Fruit fly (Drosophila melanogaster) whole organism, embryonic: Measurements from ENCODE around the gene IFT43.

ENCODE experiments used
- Ada2b ChIP-seq: fragments of 200-800 bp; sonication (Bioruptor generic); IDR thresholded peaks from 2 replicates; pipeline ENCODE4 v1.3.6; 2022; ENCODE audit warnings: missing biosample characterization, missing genetic modification characterization
- Atf-2 ChIP-seq: fragments of 200-800 bp; sonication (Bioruptor generic); optimal IDR thresholded peaks from 2 replicates; lab custom pipeline; 2016; ENCODE audit warnings: missing biosample characterization, missing genetic modification characterization
- CG11247 ChIP-seq: fragments of 200-800 bp; sonication (Bioruptor generic); IDR thresholded peaks from 2 replicates; pipeline ENCODE4 v1.3.6; 2022; ENCODE audit warnings: missing biosample characterization, missing genetic modification characterization
- CG12391 ChIP-seq: fragments of 200-800 bp; sonication (Bioruptor generic); optimal IDR thresholded peaks from 3 replicates; lab custom pipeline; 2018; ENCODE audit warnings: missing biosample characterization, mild to moderate bottlenecking, missing genetic modification characterization, moderate library complexity
- CG12659 ChIP-seq: fragments of 200-800 bp; sonication (Bioruptor generic); optimal IDR thresholded peaks from 3 replicates; lab custom pipeline; 2017; ENCODE audit warnings: mild to moderate bottlenecking, missing biosample characterization, missing genetic modification reagents, missing genetic modification characterization
- CG13624 ChIP-seq: fragments of 200-800 bp; sonication (Bioruptor generic); optimal IDR thresholded peaks from 2 replicates; lab custom pipeline; 2016; ENCODE audit warnings: missing biosample characterization, missing genetic modification characterization
- CG14667 ChIP-seq: fragments of 200-800 bp; sonication (Bioruptor generic); IDR thresholded peaks from 2 replicates; pipeline ENCODE4 v1.3.6; 2022; ENCODE audit warnings: missing biosample characterization, missing genetic modification characterization
- CG16779 ChIP-seq: fragments of 200-800 bp; sonication (Bioruptor generic); IDR thresholded peaks from 2 replicates; pipeline ENCODE4 v1.3.6; 2022; ENCODE audit warnings: missing biosample characterization, missing genetic modification characterization
- CG17328 ChIP-seq: fragments of 200-800 bp; sonication (Bioruptor generic); IDR thresholded peaks from 2 replicates; pipeline ENCODE4 v1.3.6; 2022; ENCODE audit warnings: missing biosample characterization, missing genetic modification characterization
- CG17361 ChIP-seq: fragments of 200-800 bp; sonication (Bioruptor generic); IDR thresholded peaks from 3 replicates; pipeline ENCODE4 v1.3.6; 2022; ENCODE audit warnings: missing biosample characterization, missing genetic modification characterization
- CG18262 ChIP-seq: fragments of 200-800 bp; optimal IDR thresholded peaks from 3 replicates; lab custom pipeline; 2019; ENCODE audit warnings: missing biosample characterization, mild to moderate bottlenecking, missing genetic modification characterization, moderate library complexity
- CG18764 ChIP-seq: fragments of 200-800 bp; sonication (Bioruptor generic); optimal IDR thresholded peaks from 3 replicates; lab custom pipeline; 2016; ENCODE audit warnings: missing biosample characterization, missing genetic modification characterization
- CG30020 ChIP-seq: fragments of 200-800 bp; optimal IDR thresholded peaks from 2 replicates; lab custom pipeline; 2019; ENCODE audit warnings: missing biosample characterization, mild to moderate bottlenecking, missing genetic modification characterization, moderate library complexity
- CG3281 ChIP-seq: fragments of 200-800 bp; sonication (Bioruptor generic); optimal IDR thresholded peaks from 3 replicates; lab custom pipeline; 2017; ENCODE audit warnings: missing biosample characterization, mild to moderate bottlenecking, missing genetic modification characterization
- CG33213 ChIP-seq: fragments of 200-800 bp; sonication (Bioruptor generic); optimal IDR thresholded peaks from 3 replicates; lab custom pipeline; 2016; ENCODE audit warnings: missing biosample characterization, missing genetic modification characterization
- CG42726 ChIP-seq: fragments of 200-800 bp; sonication (Bioruptor generic); IDR thresholded peaks from 2 replicates; pipeline ENCODE4 v1.3.6; 2022; ENCODE audit warnings: missing biosample characterization, missing genetic modification characterization; ENCODE audit not compliant: partially characterized antibody
- CG4328 ChIP-seq: fragments of 200-800 bp; sonication (Bioruptor generic); optimal IDR thresholded peaks from 3 replicates; lab custom pipeline; 2017; ENCODE audit warnings: missing biosample characterization, missing genetic modification reagents, missing genetic modification characterization
- CG4617 ChIP-seq: fragments of 200-800 bp; sonication (Bioruptor generic); optimal IDR thresholded peaks from 3 replicates; lab custom pipeline; 2016; ENCODE audit warnings: missing biosample characterization, missing genetic modification characterization, borderline replicate concordance
- CG5180 ChIP-seq: fragments of 200-800 bp; sonication (Bioruptor generic); optimal IDR thresholded peaks from 3 replicates; lab custom pipeline; 2017; ENCODE audit warnings: missing biosample characterization, missing genetic modification characterization, mild to moderate bottlenecking, moderate library complexity, missing genetic modification reagents
- CG6175 ChIP-seq: fragments of 200-800 bp; sonication (Bioruptor generic); IDR thresholded peaks from 3 replicates; pipeline ENCODE4 v1.3.6; 2022; ENCODE audit warnings: missing biosample characterization, missing genetic modification characterization
- CG7839 ChIP-seq: fragments of 200-800 bp; sonication (Bioruptor generic); optimal IDR thresholded peaks from 3 replicates; lab custom pipeline; 2018; ENCODE audit warnings: missing biosample characterization, mild to moderate bottlenecking, missing genetic modification characterization, moderate library complexity
- Elba2 ChIP-seq: fragments of 200-800 bp; sonication (Bioruptor generic); optimal IDR thresholded peaks from 3 replicates; lab custom pipeline; 2016; ENCODE audit warnings: missing biosample characterization, missing genetic modification characterization
- Gsc ChIP-seq: fragments of 200-800 bp; sonication (Bioruptor generic); IDR thresholded peaks from 2 replicates; pipeline ENCODE4 v1.3.6; 2022; ENCODE audit warnings: missing biosample characterization, missing genetic modification characterization
- Gug ChIP-seq: fragments of 200-800 bp; sonication (Bioruptor generic); IDR thresholded peaks from 4 replicates; pipeline ENCODE4 v1.3.6; 2022; ENCODE audit warnings: missing biosample characterization, missing genetic modification characterization
- Hmr ChIP-seq: fragments of 200-800 bp; sonication (Bioruptor generic); optimal IDR thresholded peaks from 3 replicates; lab custom pipeline; 2017; ENCODE audit warnings: mild to moderate bottlenecking, missing biosample characterization, missing genetic modification reagents, missing genetic modification characterization
- Hr3 ChIP-seq: fragments of 200-800 bp; sonication (Bioruptor generic); optimal IDR thresholded peaks from 3 replicates; lab custom pipeline; 2016; ENCODE audit warnings: missing biosample characterization, missing genetic modification characterization
- Kr ChIP-seq: fragments of 200-800 bp; sonication (Bioruptor generic); optimal IDR thresholded peaks from 2 replicates; lab custom pipeline; 2017; ENCODE audit warnings: missing biosample characterization, mild to moderate bottlenecking, missing genetic modification characterization
- Mad ChIP-seq: fragments of 200-800 bp; sonication (Bioruptor generic); optimal IDR thresholded peaks from 2 replicates; lab custom pipeline; 2016; ENCODE audit warnings: missing biosample characterization, missing genetic modification characterization
- Max ChIP-seq: fragments of 200-800 bp; sonication (Bioruptor generic); optimal IDR thresholded peaks from 2 replicates; lab custom pipeline; 2016; ENCODE audit warnings: missing biosample characterization, mild to moderate bottlenecking, missing genetic modification characterization
- Med ChIP-seq: fragments of 200-800 bp; sonication (Bioruptor generic); peaks from one replicate; lab custom pipeline; 2016; ENCODE audit warnings: missing biosample characterization, missing genetic modification characterization, mild to moderate bottlenecking, inconsistent platforms, moderate library complexity
- Meics ChIP-seq: fragments of 200-800 bp; sonication (Bioruptor generic); optimal IDR thresholded peaks from 2 replicates; lab custom pipeline; 2017; ENCODE audit warnings: missing biosample characterization, mild to moderate bottlenecking, missing genetic modification characterization
- Nf-YB ChIP-seq: fragments of 200-800 bp; sonication (Bioruptor generic); optimal IDR thresholded peaks from 3 replicates; lab custom pipeline; 2019; ENCODE audit warnings: missing biosample characterization, mild to moderate bottlenecking, missing genetic modification characterization, moderate library complexity
- Rx ChIP-seq: fragments of 200-800 bp; sonication (Bioruptor generic); IDR thresholded peaks from 2 replicates; pipeline ENCODE4 v1.3.6; 2022; ENCODE audit warnings: missing biosample characterization, missing genetic modification characterization
- Scr ChIP-seq: fragments of 200-800 bp; sonication (Bioruptor generic); IDR thresholded peaks from 2 replicates; pipeline ENCODE4 v1.3.6; 2022; ENCODE audit warnings: missing biosample characterization, missing genetic modification characterization; ENCODE audit not compliant: partially characterized antibody
- Tbp ChIP-seq: fragments of >200 bp; optimal IDR thresholded peaks from 2 replicates; lab custom pipeline; 2018; ENCODE audit warnings: missing biosample characterization, missing genetic modification characterization
- Usf ChIP-seq: fragments of 200-800 bp; sonication (Bioruptor generic); optimal IDR thresholded peaks from 2 replicates; lab custom pipeline; 2017; ENCODE audit warnings: missing genotype, missing biosample characterization, missing genetic modification characterization
- bcd ChIP-seq: fragments of 200-800 bp; sonication (Bioruptor generic); optimal IDR thresholded peaks from 2 replicates; lab custom pipeline; 2017; ENCODE audit warnings: missing biosample characterization, mild to moderate bottlenecking, missing genetic modification characterization
- br ChIP-seq: fragments of >200 bp; optimal IDR thresholded peaks from 2 replicates; lab custom pipeline; 2017
- chinmo ChIP-seq: fragments of 200-800 bp; sonication (Bioruptor generic); IDR thresholded peaks from 4 replicates; pipeline ENCODE4 v1.3.6; 2022; ENCODE audit warnings: missing biosample characterization, missing genetic modification characterization; ENCODE audit not compliant: partially characterized antibody
- cwo ChIP-seq: fragments of 200-800 bp; sonication (Bioruptor generic); optimal IDR thresholded peaks from 3 replicates; lab custom pipeline; 2017; ENCODE audit warnings: missing biosample characterization, missing genetic modification characterization, mild to moderate bottlenecking, moderate library complexity, missing genetic modification reagents
- dimm ChIP-seq: fragments of 200-800 bp; sonication (Bioruptor generic); IDR thresholded peaks from 2 replicates; pipeline ENCODE4 v1.3.6; 2022; ENCODE audit warnings: missing biosample characterization, missing genetic modification characterization
- dysf ChIP-seq: fragments of 200-800 bp; sonication (Bioruptor generic); IDR thresholded peaks from 3 replicates; pipeline ENCODE4 v1.3.6; 2022; ENCODE audit warnings: missing biosample characterization, missing genetic modification characterization
- ewg ChIP-seq: fragments of 200-800 bp; sonication (Bioruptor generic); optimal IDR thresholded peaks from 3 replicates; lab custom pipeline; 2017; ENCODE audit warnings: mild to moderate bottlenecking, missing biosample characterization, missing genetic modification reagents, missing genetic modification characterization
- gfzf ChIP-seq: fragments of 200-800 bp; sonication (Bioruptor generic); optimal IDR thresholded peaks from 2 replicates; lab custom pipeline; 2016; ENCODE audit warnings: missing biosample characterization, mild to moderate bottlenecking, missing genetic modification characterization, moderate library complexity
- grau ChIP-seq: fragments of 200-800 bp; optimal IDR thresholded peaks from 3 replicates; lab custom pipeline; 2019; ENCODE audit warnings: missing biosample characterization, mild to moderate bottlenecking, missing genetic modification characterization, moderate library complexity
- kay ChIP-seq: fragments of 200-800 bp; sonication (Bioruptor generic); optimal IDR thresholded peaks from 2 replicates; lab custom pipeline; 2016; ENCODE audit warnings: missing biosample characterization, missing genetic modification characterization
- p53 ChIP-seq: fragments of 200-800 bp; sonication (Bioruptor generic); optimal IDR thresholded peaks from 2 replicates; lab custom pipeline; 2016; ENCODE audit warnings: missing biosample characterization, missing genetic modification characterization
- phol ChIP-seq: fragments of 200-800 bp; sonication (Bioruptor generic); optimal IDR thresholded peaks from 3 replicates; lab custom pipeline; 2018; ENCODE audit warnings: missing biosample characterization, mild to moderate bottlenecking, missing genetic modification characterization, moderate library complexity
- stc ChIP-seq: fragments of 200-800 bp; sonication (Bioruptor generic); IDR thresholded peaks from 2 replicates; pipeline ENCODE4 v1.3.6; 2022; ENCODE audit warnings: missing biosample characterization, missing genetic modification characterization
- sug ChIP-seq: fragments of 200-800 bp; optimal IDR thresholded peaks from 2 replicates; lab custom pipeline; 2019; ENCODE audit warnings: missing biosample characterization, mild to moderate bottlenecking, missing genetic modification characterization, moderate library complexity
- usp ChIP-seq: fragments of >200 bp; optimal IDR thresholded peaks from 2 replicates; lab custom pipeline; 2017; ENCODE audit warnings: missing biosample characterization, missing genetic modification characterization

IFT43 gene

DNA sequence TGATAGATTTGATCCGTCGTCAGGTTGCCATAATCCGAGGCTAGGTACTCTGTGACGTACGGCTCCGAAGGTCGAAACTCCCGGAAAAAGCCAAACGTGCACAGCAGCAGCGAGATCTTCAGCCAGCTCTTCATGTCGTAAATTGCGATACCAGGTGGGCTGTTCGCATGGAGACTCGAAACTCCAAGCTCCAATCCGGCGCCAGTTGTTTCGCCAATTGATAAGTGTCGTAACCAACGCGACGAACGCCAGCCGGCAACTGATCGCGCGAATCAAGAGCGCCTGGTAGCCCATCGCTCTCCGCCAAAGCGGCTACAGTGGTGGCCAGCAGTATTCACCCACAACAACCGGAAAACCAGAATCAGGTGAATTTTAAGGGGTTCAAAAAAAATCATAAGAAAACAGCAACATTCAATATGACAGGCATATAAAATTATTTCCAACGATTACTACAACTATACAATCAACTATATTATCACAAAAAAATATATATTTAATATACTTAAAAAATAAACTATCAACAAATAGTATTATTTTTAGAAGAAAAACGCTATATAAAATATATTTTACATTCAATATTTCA is 5.7 kb upstream of the IFT43 start, which contains the start of gene CG17036:
Gene CG17036, minus strand, starts transcription at position 366 of the 583 bp plus-strand sequence.
- TF ChIP-seq phol (tag; lab: Kevin White, UChicago): peak; percentile 23
- no peak for TF ChIP-seq kay (GFP tag; lab: Kevin White, UChicago)
- peak; percentile 48; the same call in 2 of the 3 replicates for TF ChIP-seq CG17361 (GFP tag; lab: Robert Waterston, UW)
- no peak for TF ChIP-seq CG16779 (GFP tag; lab: Robert Waterston, UW)
- TF ChIP-seq Max: no peak
- TF ChIP-seq CG33213 (GFP tag; lab: Kevin White, UChicago): no peak
- TF ChIP-seq CG11247 (GFP tag; lab: Robert Waterston, UW): no peak; the same call in 1 of the 2 replicates
- no peak for TF ChIP-seq Tbp (GFP tag; lab: Kevin White, UChicago)
- peak; percentile 15 for TF ChIP-seq bcd
- TF ChIP-seq CG42726 (GFP tag; lab: Robert Waterston, UW): no peak
- peak; percentile 34 for TF ChIP-seq cwo
- TF ChIP-seq Med: peak; percentile 83
- TF ChIP-seq CG4617: no peak
- TF ChIP-seq Ada2b: peak; percentile 20; the same call in 1 of the 2 replicates
- no peak for TF ChIP-seq ewg (GFP tag; lab: Kevin White, UChicago)
- peak; percentile 43; the same call in 1 of the 3 replicates for TF ChIP-seq dysf (GFP tag; lab: Robert Waterston, UW)
- TF ChIP-seq CG13624: no peak
- TF ChIP-seq CG7839 (tag; lab: Kevin White, UChicago): peak; percentile 58
- TF ChIP-seq Mad (GFP tag; lab: Kevin White, UChicago): no peak
- peak; percentile 10 for TF ChIP-seq Usf
- peak; percentile 24 for TF ChIP-seq Hmr (GFP tag; lab: Kevin White, UChicago)
- TF ChIP-seq CG6175 (GFP tag; lab: Robert Waterston, UW): no peak
- TF ChIP-seq usp (GFP tag; lab: Kevin White, UChicago): no peak
- peak; percentile 2 for TF ChIP-seq Hr3
- 0 out of 4 replicates have a peak, but pooled peaks have one; percentile 51 for TF ChIP-seq chinmo (GFP tag; lab: Robert Waterston, UW)
- TF ChIP-seq CG12659: peak; percentile 45
- TF ChIP-seq sug (tag; lab: Kevin White, UChicago): peak; percentile 18
- peak; percentile 52 for TF ChIP-seq Meics
- no peak for TF ChIP-seq CG17328 (GFP tag; lab: Robert Waterston, UW)
- peak; percentile 42 for TF ChIP-seq CG18262 (tag; lab: Kevin White, UChicago)
- TF ChIP-seq stc (GFP tag; lab: Robert Waterston, UW): no peak
- 0 out of 2 replicates have a peak, but pooled peaks have one; percentile 8 for TF ChIP-seq Rx (GFP tag; lab: Robert Waterston, UW)
- no peak for TF ChIP-seq CG5180
- TF ChIP-seq dimm: no peak
- TF ChIP-seq br: no peak
- TF ChIP-seq CG14667 (GFP tag; lab: Robert Waterston, UW): no peak
- no peak for TF ChIP-seq Gsc (GFP tag; lab: Robert Waterston, UW)
- TF ChIP-seq grau: peak; percentile 43
- no peak for TF ChIP-seq gfzf
- TF ChIP-seq Scr (GFP tag; lab: Robert Waterston, UW): no peak
- TF ChIP-seq Kr (GFP tag; lab: Kevin White, UChicago): no peak
- no peak for TF ChIP-seq CG18764 (GFP tag; lab: Kevin White, UChicago)
- TF ChIP-seq CG3281 (GFP tag; lab: Kevin White, UChicago): peak; percentile 52
- TF ChIP-seq p53 (GFP tag; lab: Kevin White, UChicago): no peak
- no peak for TF ChIP-seq Elba2 (GFP tag; lab: Kevin White, UChicago)
- no peak for TF ChIP-seq Atf-2 (GFP tag; lab: Kevin White, UChicago)
- no peak for TF ChIP-seq Nf-YB (GFP tag; lab: Kevin White, UChicago)
- no peak for TF ChIP-seq CG30020 (tag; lab: Kevin White, UChicago)
- TF ChIP-seq CG12391 (tag; lab: Kevin White, UChicago): peak; percentile 40
- TF ChIP-seq CG4328 (GFP tag; lab: Kevin White, UChicago): peak; percentile 6
- peak; percentile 47; the same call in 1 of the 4 replicates for TF ChIP-seq Gug
